Worm (Caenorhabditis elegans) whole organism, young adult: ENCODE results near the gene coq-5.

Experiments used
- akir-1 ChIP-seq: fragments of 200-800 bp; sonication (Bioruptor generic); optimal IDR thresholded peaks from 2 replicates; lab custom pipeline; 2018; ENCODE audit warnings: mild to moderate bottlenecking, missing genetic modification characterization, moderate library complexity, missing compliant biosample characterization
- ama-1 ChIP-seq, 3 experiments: fragments of 150-350 bp in 1 of 3; sonication (generic microtip) in 2 of 3; optimal IDR thresholded peaks; 2 replicates each; lab custom pipeline; 2014 to 2018; ENCODE audit warnings: missing biosample characterization in 2 of 3, missing genetic modification characterization in 2 of 3, missing genetic modification reagents in 2 of 3
- aptf-3 ChIP-seq: fragments of 200-800 bp; sonication (Bioruptor generic); IDR thresholded peaks from 2 replicates; pipeline ENCODE4 v1.3.6; 2022; ENCODE audit warnings: missing genetic modification characterization, missing compliant biosample characterization
- lin-54 ChIP-seq: fragments of 200-800 bp; sonication (Bioruptor generic); optimal IDR thresholded peaks from 2 replicates; lab custom pipeline; 2018; ENCODE audit warnings: mild to moderate bottlenecking, missing genetic modification characterization, missing compliant biosample characterization
- nfyb-1 ChIP-seq: fragments of 200-800 bp; sonication (Bioruptor generic); IDR thresholded peaks from 2 replicates; pipeline ENCODE4 v1.3.6; 2022; ENCODE audit warnings: missing genetic modification reagents, missing genetic modification characterization, missing compliant biosample characterization
- pbrm-1 ChIP-seq: fragments of 200-800 bp; sonication (Bioruptor generic); IDR thresholded peaks from 2 replicates; pipeline ENCODE4 v1.3.6; 2022; ENCODE audit warnings: missing genetic modification reagents, missing genetic modification characterization, missing compliant biosample characterization
- repo-1 ChIP-seq: sonication (generic microtip); optimal IDR thresholded peaks from 2 replicates; lab custom pipeline; 2017; ENCODE audit warnings: mild to moderate bottlenecking, missing genetic modification characterization, missing compliant biosample characterization
- unc-130 ChIP-seq: sonication (generic microtip); optimal IDR thresholded peaks from 2 replicates; lab custom pipeline; 2016; ENCODE audit warnings: missing genetic modification reagents, missing genetic modification characterization, missing compliant biosample characterization
- ztf-22 ChIP-seq: fragments of 200-800 bp; sonication (Bioruptor generic); optimal IDR thresholded peaks from 2 replicates; lab custom pipeline; 2018; ENCODE audit warnings: mild to moderate bottlenecking, missing genetic modification characterization, moderate library complexity, missing compliant biosample characterization

- TF ChIP-seq ztf-22, result no peak
- TF ChIP-seq aptf-3 (GFP tag; lab: Robert Waterston, UW), result no peak
- no peak for TF ChIP-seq lin-54
- no peak for TF ChIP-seq ama-1 (optimal IDR thresholded peaks at IDR 0.05; lab: Kevin White, UChicago)
- no peak for TF ChIP-seq ama-1 (GFP tag; optimal IDR thresholded peaks at IDR 0.05; lab: Kevin White, UChicago)
- no peak for TF ChIP-seq repo-1
- no peak for TF ChIP-seq pbrm-1 (GFP tag; lab: Robert Waterston, UW)
- no peak for TF ChIP-seq akir-1 (GFP tag; lab: Kevin White, UChicago)
- TF ChIP-seq nfyb-1, result no peak
- TF ChIP-seq unc-130 (GFP tag; lab: Kevin White, UChicago), result no peak
Measured at ce11 chrIII:7894724-7895123, 36.5 kb upstream of the coq-5 start, which contains the start of gene ZK688.4.
